Worm (Caenorhabditis elegans) whole organism, midembryonic: ENCODE measurements around the gene hsp-12.3.

ENCODE experiments used
- T22C8.4 ChIP-seq: fragments of 200-800 bp; sonication (Bioruptor generic); IDR thresholded peaks from 2 replicates; pipeline ENCODE4 v1.3.6; 2022; ENCODE audit warnings: missing genetic modification characterization, missing compliant biosample characterization
- cog-1 ChIP-seq: sonication (generic microtip); optimal IDR thresholded peaks from 2 replicates; lab custom pipeline; 2016; ENCODE audit warnings: missing genetic modification characterization, missing compliant biosample characterization
- flt-1 ChIP-seq: fragments of 200-800 bp; sonication (Bioruptor generic); IDR thresholded peaks from 2 replicates; pipeline ENCODE4 v1.3.6; 2022; ENCODE audit warnings: missing genetic modification characterization, missing compliant biosample characterization
- med-1 ChIP-seq: sonication (generic microtip); optimal IDR thresholded peaks from 2 replicates; lab custom pipeline; 2017; ENCODE audit warnings: missing genetic modification characterization, mild to moderate bottlenecking, missing compliant biosample characterization, antibody characterized with exemption, missing genetic modification reagents; ENCODE audit not compliant: insufficient read depth
- tab-1 ChIP-seq: fragments of 200-800 bp; sonication (Bioruptor generic); IDR thresholded peaks from 2 replicates; pipeline ENCODE4 v1.3.6; 2022; ENCODE audit warnings: missing genetic modification characterization, missing compliant biosample characterization
- ztf-23 ChIP-seq: fragments of 200-800 bp; sonication (Bioruptor generic); IDR thresholded peaks from 2 replicates; pipeline ENCODE4 v1.3.6; 2022; ENCODE audit warnings: missing genetic modification reagents, missing genetic modification characterization, missing compliant biosample characterization

DNA sequence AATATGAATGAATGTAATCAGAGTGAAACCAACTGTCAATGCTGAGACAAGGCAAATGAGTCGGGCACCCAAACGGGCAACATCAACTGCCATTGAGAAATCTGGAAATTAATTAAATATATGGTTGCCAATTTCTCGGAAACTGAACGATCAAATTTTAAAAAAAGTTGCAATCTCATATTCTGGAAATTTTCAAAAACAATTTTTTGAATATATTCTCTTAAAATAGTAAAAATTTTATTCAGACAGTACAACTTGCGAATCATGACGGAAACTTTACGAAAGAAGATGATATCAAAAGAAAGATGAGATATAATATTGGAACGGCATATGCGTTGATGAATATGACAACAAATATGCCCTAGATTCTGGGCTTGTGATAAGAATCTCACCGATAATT, 49.2 kb downstream of the hsp-12.3 start, which contains the start of gene col-121:
- TF ChIP-seq ztf-23 (GFP tag; lab: Robert Waterston, UW) (no peak), tab-1 (GFP tag; lab: Robert Waterston, UW) (no peak), med-1 (GFP tag; lab: Kevin White, UChicago) (no peak), flt-1 (GFP tag; lab: Robert Waterston, UW) (no peak), T22C8.4 (GFP tag; lab: Robert Waterston, UW) (no peak), cog-1 (no peak)
